Worm (Caenorhabditis elegans) whole organism, mixed stage, embryonic: ENCODE measurements around the gene lip-1.
"Not testable (repeated sequence)": the region's sequence is repeated elsewhere in the genome, so short reads cannot be mapped to it uniquely, and the experiment has no call there.

Source experiments
- bed-3 ChIP-seq: fragments of 200-800 bp; sonication (Bioruptor generic); optimal IDR thresholded peaks from 3 replicates; lab custom pipeline; 2018; ENCODE audit warnings: mild to moderate bottlenecking, missing genetic modification characterization, moderate library complexity, missing compliant biosample characterization
- blmp-1 ChIP-seq: fragments of 150-350 bp; optimal IDR thresholded peaks from 2 replicates; lab custom pipeline; 2014; ENCODE audit warnings: missing biosample characterization, missing genetic modification characterization
- ceh-43 ChIP-seq: fragments of 200-800 bp; sonication (Bioruptor generic); optimal IDR thresholded peaks from 2 replicates; lab custom pipeline; 2018; ENCODE audit warnings: mild to moderate bottlenecking, missing genetic modification characterization, moderate library complexity, missing compliant biosample characterization
- ceh-83 ChIP-seq: fragments of 200-800 bp; sonication (Bioruptor generic); optimal IDR thresholded peaks from 2 replicates; lab custom pipeline; 2018; ENCODE audit warnings: mild to moderate bottlenecking, missing genetic modification characterization, missing compliant biosample characterization
- ces-1 ChIP-seq: fragments of 150-350 bp; optimal IDR thresholded peaks from 2 replicates; lab custom pipeline; 2014; ENCODE audit warnings: missing biosample characterization, missing genetic modification reagents, missing genetic modification characterization
- cnd-1 ChIP-seq: fragments of 200-800 bp; sonication (Bioruptor generic); optimal IDR thresholded peaks from 2 replicates; lab custom pipeline; 2018; ENCODE audit warnings: mild to moderate bottlenecking, missing genetic modification characterization, missing compliant biosample characterization
- drap-1 ChIP-seq: fragments of 200-800 bp; sonication (Bioruptor generic); optimal IDR thresholded peaks from 3 replicates; lab custom pipeline; 2018; ENCODE audit warnings: mild to moderate bottlenecking, missing genetic modification characterization, missing compliant biosample characterization
- elt-1 ChIP-seq: sonication (generic microtip); optimal IDR thresholded peaks from 2 replicates; lab custom pipeline; 2017; ENCODE audit warnings: missing genetic modification characterization, mild to moderate bottlenecking, missing compliant biosample characterization, antibody characterized with exemption, moderate library complexity, borderline replicate concordance; ENCODE audit not compliant: insufficient read depth
- elt-3 ChIP-seq: fragments of 150-350 bp; optimal IDR thresholded peaks from 2 replicates; lab custom pipeline; 2014; ENCODE audit warnings: missing biosample characterization, missing genetic modification characterization
- flh-1 ChIP-seq: fragments of 200-800 bp; sonication (Bioruptor generic); optimal IDR thresholded peaks from 2 replicates; lab custom pipeline; 2018; ENCODE audit warnings: mild to moderate bottlenecking, missing genetic modification characterization, moderate library complexity, missing compliant biosample characterization
- ham-2 ChIP-seq: fragments of 200-800 bp; sonication (Bioruptor generic); optimal IDR thresholded peaks from 2 replicates; lab custom pipeline; 2018; ENCODE audit warnings: mild to moderate bottlenecking, missing genetic modification characterization, missing compliant biosample characterization
- hlh-1 ChIP-seq: fragments of 150-350 bp; optimal IDR thresholded peaks from 2 replicates; lab custom pipeline; 2014; ENCODE audit warnings: missing biosample characterization, missing genetic modification reagents, missing genetic modification characterization
- lin-13 ChIP-seq: fragments of 150-350 bp; optimal IDR thresholded peaks from 2 replicates; lab custom pipeline; 2014; ENCODE audit warnings: missing biosample characterization, missing genetic modification characterization
- lin-32 ChIP-seq: fragments of 200-800 bp; sonication (Bioruptor generic); optimal IDR thresholded peaks from 2 replicates; lab custom pipeline; 2018; ENCODE audit warnings: mild to moderate bottlenecking, missing genetic modification characterization, missing compliant biosample characterization
- mep-1 ChIP-seq: fragments of 150-350 bp; optimal IDR thresholded peaks from 2 replicates; lab custom pipeline; 2017; ENCODE audit warnings: missing biosample characterization, missing genetic modification reagents, missing genetic modification characterization, inconsistent platforms
- mls-2 ChIP-seq: sonication (generic microtip); optimal IDR thresholded peaks from 2 replicates; lab custom pipeline; 2016; ENCODE audit warnings: mild to moderate bottlenecking, missing genetic modification characterization, moderate library complexity, missing compliant biosample characterization
- nhr-12 ChIP-seq: fragments of 150-350 bp; optimal IDR thresholded peaks from 2 replicates; lab custom pipeline; 2014; ENCODE audit warnings: missing biosample characterization, missing genetic modification characterization
- nhr-2 ChIP-seq: fragments of 150-350 bp; optimal IDR thresholded peaks from 2 replicates; lab custom pipeline; 2014; ENCODE audit warnings: missing biosample characterization, missing genetic modification characterization
- nhr-237 ChIP-seq: fragments of 150-350 bp; optimal IDR thresholded peaks from 2 replicates; lab custom pipeline; 2014; ENCODE audit warnings: missing biosample characterization, missing genetic modification characterization
- nhr-28 ChIP-seq: fragments of 150-350 bp; optimal IDR thresholded peaks from 2 replicates; lab custom pipeline; 2014; ENCODE audit warnings: missing biosample characterization, missing genetic modification characterization
- nhr-76 ChIP-seq: sonication (generic microtip); optimal IDR thresholded peaks from 2 replicates; lab custom pipeline; 2017; ENCODE audit warnings: missing biosample characterization, missing genetic modification characterization
- pha-4 ChIP-seq: fragments of 150-350 bp; optimal IDR thresholded peaks from 2 replicates; lab custom pipeline; 2018; ENCODE audit warnings: missing biosample characterization, missing genetic modification reagents, missing genetic modification characterization
- sem-2 ChIP-seq: fragments of 200-800 bp; sonication (Bioruptor generic); optimal IDR thresholded peaks from 2 replicates; lab custom pipeline; 2018; ENCODE audit warnings: mild to moderate bottlenecking, missing genetic modification characterization, missing compliant biosample characterization
- sptf-1 ChIP-seq: sonication (generic microtip); optimal IDR thresholded peaks from 2 replicates; lab custom pipeline; 2017; ENCODE audit warnings: mild to moderate bottlenecking, missing genetic modification characterization, moderate library complexity, missing compliant biosample characterization
- tbx-8 ChIP-seq: fragments of 200-800 bp; sonication (Bioruptor generic); optimal IDR thresholded peaks from 2 replicates; lab custom pipeline; 2018; ENCODE audit warnings: mild to moderate bottlenecking, missing genetic modification characterization, moderate library complexity, missing compliant biosample characterization
- unc-120 ChIP-seq: sonication (generic microtip); optimal IDR thresholded peaks from 2 replicates; lab custom pipeline; 2017; ENCODE audit warnings: missing genetic modification characterization, missing compliant biosample characterization; ENCODE audit not compliant: poor library complexity, severe bottlenecking
- unc-39 ChIP-seq: fragments of 150-350 bp; optimal IDR thresholded peaks from 2 replicates; lab custom pipeline; 2014; ENCODE audit warnings: missing biosample characterization, missing genetic modification characterization
- unc-62 ChIP-seq: fragments of 150-350 bp; optimal IDR thresholded peaks from 2 replicates; lab custom pipeline; 2014; ENCODE audit warnings: missing biosample characterization, missing genetic modification reagents, missing genetic modification characterization
- zip-8 ChIP-seq: fragments of 150-350 bp; optimal IDR thresholded peaks from 2 replicates; lab custom pipeline; 2014; ENCODE audit warnings: missing biosample characterization, missing genetic modification characterization
- ztf-11 ChIP-seq: fragments of 150-350 bp; optimal IDR thresholded peaks from 2 replicates; lab custom pipeline; 2014; ENCODE audit warnings: missing biosample characterization, missing genetic modification characterization

Gene lip-1

ce11 chrIV:6818369-6818768, 24.4 kb upstream of the lip-1 start, which contains the start of gene C17H12.8:
Gene C17H12.8 (plus strand): TSS chrIV:6818703.
- TF ChIP-seq ham-2 (GFP tag; lab: Kevin White, UChicago): no peak
- TF ChIP-seq nhr-12: no peak
- TF ChIP-seq nhr-2: no peak
- TF ChIP-seq unc-120 (tag; lab: Kevin White, UChicago): no peak
- TF ChIP-seq lin-32 (GFP tag; lab: Kevin White, UChicago): no peak
- TF ChIP-seq lin-13 (tag; lab: Kevin White, UChicago): no peak
- no peak for TF ChIP-seq unc-39 (tag; lab: Kevin White, UChicago)
- TF ChIP-seq elt-1 (tag; lab: Kevin White, UChicago): no peak
- TF ChIP-seq sem-2 (GFP tag; lab: Kevin White, UChicago): no peak
- TF ChIP-seq drap-1 (GFP tag; lab: Kevin White, UChicago): no peak
- TF ChIP-seq nhr-76 (tag; lab: Kevin White, UChicago): no peak
- TF ChIP-seq sptf-1: no peak
- TF ChIP-seq unc-62 (GFP tag; lab: Kevin White, UChicago): no peak
- no peak for TF ChIP-seq blmp-1 (tag; lab: Kevin White, UChicago)
- TF ChIP-seq, all 35 proteins: peak for 0

ce11 chrIV:6821709-6822108, 21.0 kb upstream of the lip-1 start:
- TF ChIP-seq ceh-43 (GFP tag; lab: Kevin White, UChicago) (no peak), elt-3 (tag; lab: Kevin White, UChicago) (no peak), flh-1 (no peak), sptf-1 (no peak), ces-1 (GFP tag; lab: Kevin White, UChicago) (no peak), mls-2 (tag; lab: Kevin White, UChicago) (no peak)
- TF ChIP-seq, all 35 proteins: peak for 0

- TF ChIP-seq cnd-1 (tag; lab: Kevin White, UChicago): no peak
These were observed 20.4 kb upstream of the lip-1 start, which contains the start of gene C17H12.6 for ce11 chrIV:6822406-6822805. Gene C17H12.6 (minus strand): TSS chrIV:6822506.

ce11 chrIV:6824622-6825021, 18.1 kb upstream of the lip-1 start, which contains the start of gene H20E11.3:
Gene H20E11.3 (plus strand): TSS chrIV:6824816.
- no peak for TF ChIP-seq unc-39 (tag; lab: Kevin White, UChicago)
- TF ChIP-seq nhr-76 (tag; lab: Kevin White, UChicago): no peak
- no peak for TF ChIP-seq mls-2 (tag; lab: Kevin White, UChicago)
- no peak for TF ChIP-seq zip-8 (tag; lab: Kevin White, UChicago)
- no peak for TF ChIP-seq lin-13 (tag; lab: Kevin White, UChicago)
- no peak for TF ChIP-seq bed-3
- TF ChIP-seq elt-1 (tag; lab: Kevin White, UChicago): no peak
- TF ChIP-seq ztf-11 (tag; lab: Kevin White, UChicago): no peak
- no peak for TF ChIP-seq pha-4 (tag; lab: Kevin White, UChicago)
- TF ChIP-seq lin-32 (GFP tag; lab: Kevin White, UChicago): no peak
- TF ChIP-seq nhr-2: no peak
- TF ChIP-seq hlh-1: no peak
- TF ChIP-seq mep-1: no peak
- TF ChIP-seq nhr-237 (tag; lab: Kevin White, UChicago): no peak
- no peak for TF ChIP-seq sptf-1
- no peak for TF ChIP-seq nhr-12
- TF ChIP-seq ceh-83 (GFP tag; lab: Kevin White, UChicago): no peak
- TF ChIP-seq, all 35 proteins: peak for 0

ce11 chrIV:6827477-6827876, 15.3 kb upstream of the lip-1 start, which contains the start of gene H20E11.2:
Gene H20E11.2 (plus strand): TSS chrIV:6827777.
- not testable (repeated sequence) for TF ChIP-seq nhr-237 (tag; lab: Kevin White, UChicago); unc-62 (GFP tag; lab: Kevin White, UChicago); nhr-12

- TF ChIP-seq sem-2 (GFP tag; lab: Kevin White, UChicago): no peak
- TF ChIP-seq tbx-8: no peak
- no peak for TF ChIP-seq sptf-1
- TF ChIP-seq bed-3: no peak
- no peak for TF ChIP-seq pha-4 (tag; lab: Kevin White, UChicago)
- no peak for TF ChIP-seq ceh-83 (GFP tag; lab: Kevin White, UChicago)
- no peak for TF ChIP-seq unc-120 (tag; lab: Kevin White, UChicago)
- no peak for TF ChIP-seq ceh-43 (GFP tag; lab: Kevin White, UChicago)
- no peak for TF ChIP-seq nhr-28
- TF ChIP-seq hlh-1: no peak
These were observed 12.9 kb upstream of the lip-1 start, which contains the start of gene H20E11.1 for ce11 chrIV:6829902-6830301. Gene H20E11.1 (plus strand): TSS chrIV:6830145.
